Worm (Caenorhabditis elegans): ENCODE data around the gene F26F4.5.
A peak's percentile ranks its signal among the peaks of the same experiment; 100 is the strongest.

The F26F4.5 gene

ce11 chrIII:4856109-4856508 is 34.9 kb downstream of the F26F4.5 start, which contains the start of gene C35D10.7:
Gene C35D10.7 (plus strand): TSS chrIII:4856193.
- TF ChIP-seq ham-2 (GFP tag; optimal IDR thresholded peaks at IDR 0.05), result no peak
- no peak for TF ChIP-seq lsy-2 (tag; optimal IDR thresholded peaks at IDR 0.05)
- TF ChIP-seq bed-3 (GFP tag; optimal IDR thresholded peaks at IDR 0.05), result no peak
- no peak for TF ChIP-seq elt-3 (tag; optimal IDR thresholded peaks at IDR 0.05)
- no peak for TF ChIP-seq elt-1 (tag; optimal IDR thresholded peaks at IDR 0.05; ENCODE audit: borderline replicate concordance, insufficient read depth)

ce11 chrIII:4854918-4855317 is 36.1 kb downstream of the F26F4.5 start, which contains the start of gene C35D10.8:
Gene C35D10.8 (plus strand): TSS chrIII:4855218.
- TF ChIP-seq sem-2 (GFP tag; optimal IDR thresholded peaks at IDR 0.05), result no peak
- TF ChIP-seq lin-32 (GFP tag; optimal IDR thresholded peaks at IDR 0.05), result no peak
- no peak for TF ChIP-seq ceh-83 (GFP tag; optimal IDR thresholded peaks at IDR 0.05)
- no peak for TF ChIP-seq ham-2 (GFP tag; optimal IDR thresholded peaks at IDR 0.05)
- no peak for TF ChIP-seq drap-1 (GFP tag; optimal IDR thresholded peaks at IDR 0.05)
- no peak for TF ChIP-seq bed-3 (GFP tag; optimal IDR thresholded peaks at IDR 0.05)
- no peak for TF ChIP-seq elt-3 (tag; optimal IDR thresholded peaks at IDR 0.05)
- no peak for TF ChIP-seq sptf-1 (tag; optimal IDR thresholded peaks at IDR 0.05)
- no peak for TF ChIP-seq ceh-43 (GFP tag; optimal IDR thresholded peaks at IDR 0.05)
- TF ChIP-seq cnd-1 (tag; optimal IDR thresholded peaks at IDR 0.05), result no peak
- TF ChIP-seq nhr-28 (tag; optimal IDR thresholded peaks at IDR 0.05), result no peak
- TF ChIP-seq unc-62 (GFP tag; optimal IDR thresholded peaks at IDR 0.05), result no peak
- TF ChIP-seq lsy-2 (tag; optimal IDR thresholded peaks at IDR 0.05), result no peak
- no peak for TF ChIP-seq nhr-12 (tag; optimal IDR thresholded peaks at IDR 0.05)
- no peak for TF ChIP-seq flh-1 (GFP tag; optimal IDR thresholded peaks at IDR 0.05)
- TF ChIP-seq zip-8 (tag; optimal IDR thresholded peaks at IDR 0.05), result no peak
- no peak for TF ChIP-seq tbx-8 (GFP tag; optimal IDR thresholded peaks at IDR 0.05)
- no peak for TF ChIP-seq elt-1 (tag; optimal IDR thresholded peaks at IDR 0.05; ENCODE audit: borderline replicate concordance, insufficient read depth)
- TF ChIP-seq nhr-76 (tag; optimal IDR thresholded peaks at IDR 0.05), result no peak
- TF ChIP-seq mls-2 (tag; optimal IDR thresholded peaks at IDR 0.05), result no peak

- TF ChIP-seq blmp-1 (tag; optimal IDR thresholded peaks at IDR 0.05), result no peak
- TF ChIP-seq bed-3 (GFP tag; optimal IDR thresholded peaks at IDR 0.05), result no peak
- no peak for TF ChIP-seq ceh-39 (tag; optimal IDR thresholded peaks at IDR 0.05)
- TF ChIP-seq drap-1 (GFP tag; optimal IDR thresholded peaks at IDR 0.05), result no peak
- TF ChIP-seq mep-1 (tag; optimal IDR thresholded peaks at IDR 0.05), result no peak
- TF ChIP-seq nhr-28 (tag; optimal IDR thresholded peaks at IDR 0.05), result no peak
- TF ChIP-seq tbx-8 (GFP tag; optimal IDR thresholded peaks at IDR 0.05), result no peak
- TF ChIP-seq ceh-83 (GFP tag; optimal IDR thresholded peaks at IDR 0.05), result no peak
- TF ChIP-seq zip-8 (tag; optimal IDR thresholded peaks at IDR 0.05), result no peak
- no peak for TF ChIP-seq unc-62 (GFP tag; optimal IDR thresholded peaks at IDR 0.05)
- no peak for TF ChIP-seq unc-39 (tag; optimal IDR thresholded peaks at IDR 0.05)
- no peak for TF ChIP-seq ham-2 (GFP tag; optimal IDR thresholded peaks at IDR 0.05)
- no peak for TF ChIP-seq cnd-1 (tag; optimal IDR thresholded peaks at IDR 0.05)
These were observed 39.0 kb downstream of the F26F4.5 start, which contains the start of gene ced-4 for ce11 chrIII:4852025-4852424. Gene ced-4 (plus strand): TSS chrIII:4852325.

ce11 chrIII:4850139-4850538 is 40.9 kb downstream of the F26F4.5 start, which contains the start of gene F26A1.1:
Gene F26A1.1 (plus strand): TSS chrIII:4850507.
- TF ChIP-seq elt-3 (tag; optimal IDR thresholded peaks at IDR 0.05), result no peak
- TF ChIP-seq nhr-2 (tag; optimal IDR thresholded peaks at IDR 0.05), result no peak
- TF ChIP-seq pha-4 (tag; optimal IDR thresholded peaks at IDR 0.05), result peak; percentile 41
- TF ChIP-seq ceh-83 (GFP tag; optimal IDR thresholded peaks at IDR 0.05), result no peak
- TF ChIP-seq elt-1 (tag; optimal IDR thresholded peaks at IDR 0.05; ENCODE audit: borderline replicate concordance, insufficient read depth), result no peak
- TF ChIP-seq ces-1 (GFP tag; optimal IDR thresholded peaks at IDR 0.05), result peak; percentile 5
- TF ChIP-seq ceh-43 (GFP tag; optimal IDR thresholded peaks at IDR 0.05), result no peak
- TF ChIP-seq nhr-237 (tag; optimal IDR thresholded peaks at IDR 0.05), result peak; percentile 19
- TF ChIP-seq mep-1 (tag; optimal IDR thresholded peaks at IDR 0.05), result peak; percentile 23
- TF ChIP-seq bed-3 (GFP tag; optimal IDR thresholded peaks at IDR 0.05), result no peak
- peak; percentile 52 for TF ChIP-seq lsy-2 (tag; optimal IDR thresholded peaks at IDR 0.05)
- no peak for TF ChIP-seq hlh-1 (tag; optimal IDR thresholded peaks at IDR 0.05)
- no peak for TF ChIP-seq M03D4.4 (tag; optimal IDR thresholded peaks at IDR 0.05)
- no peak for TF ChIP-seq unc-62 (GFP tag; optimal IDR thresholded peaks at IDR 0.05)

ce11 chrIII:4849739-4850138 is 41.3 kb downstream of the F26F4.5 start, which contains the start of gene nonu-1:
Gene nonu-1 (minus strand): TSS chrIII:4849907.
- TF ChIP-seq ztf-11 (tag; optimal IDR thresholded peaks at IDR 0.05) (no peak), lin-13 (tag; optimal IDR thresholded peaks at IDR 0.05) (no peak), sptf-1 (tag; optimal IDR thresholded peaks at IDR 0.05) (no peak), ceh-39 (tag; optimal IDR thresholded peaks at IDR 0.05) (no peak), elt-1 (tag; optimal IDR thresholded peaks at IDR 0.05; ENCODE audit: borderline replicate concordance, insufficient read depth) (no peak), nhr-76 (tag; optimal IDR thresholded peaks at IDR 0.05) (no peak)

Measured in whole organism, mixed stage, embryonic.